Worm (Caenorhabditis elegans) whole organism, L4 larva: ENCODE measurements around the gene F10G2.2.

Experiments used
- aly-2 ChIP-seq: sonication (generic microtip); optimal IDR thresholded peaks from 2 replicates; lab custom pipeline; 2018; ENCODE audit warnings: missing biosample characterization, missing genetic modification characterization
- daf-16 ChIP-seq, 3 experiments: sonication (generic microtip); optimal IDR thresholded peaks; 2 replicates each; lab custom pipeline; 2016 to 2017; ENCODE audit warnings: missing genetic modification characterization in 3 of 3, missing genetic modification reagents in 3 of 3, mild to moderate bottlenecking in 2 of 3, missing compliant biosample characterization in 2 of 3, missing biosample characterization in 1 of 3, moderate library complexity in 1 of 3

DNA sequence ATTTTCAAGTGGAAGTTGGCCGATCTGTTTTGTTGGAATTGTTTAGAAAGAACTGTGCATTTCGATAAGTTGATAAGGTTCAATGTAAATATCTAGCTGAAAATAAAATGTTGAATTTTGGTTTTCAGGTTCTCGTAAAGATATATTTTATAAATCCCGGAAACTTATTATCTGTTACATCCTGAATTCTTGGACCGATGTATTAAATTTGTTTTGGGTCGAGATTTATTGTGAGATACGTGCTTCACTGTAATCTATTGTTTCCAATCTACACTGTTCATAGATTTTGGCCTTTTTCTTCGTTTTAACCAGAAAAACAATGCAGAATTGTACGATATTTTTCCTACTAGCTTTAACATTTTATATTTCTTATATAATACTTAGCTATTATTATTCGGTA is 26.2 kb downstream of the F10G2.2 start, which contains the start of gene C03G6.6:
- no peak for TF ChIP-seq aly-2
- TF ChIP-seq daf-16 (GFP tag; optimal IDR thresholded peaks at IDR 0.05; lab: Kevin White, UChicago) = no peak
- no peak for TF ChIP-seq daf-16 (tag; optimal IDR thresholded peaks at IDR 0.05; lab: Kevin White, UChicago)
